Worm (Caenorhabditis elegans) whole organism, mixed stage, embryonic: ENCODE measurements around the gene srd-26.

Source experiments
- M03D4.4 ChIP-seq: sonication (generic microtip); optimal IDR thresholded peaks from 2 replicates; lab custom pipeline; 2017; ENCODE audit warnings: mild to moderate bottlenecking, missing genetic modification characterization, missing compliant biosample characterization
- ceh-39 ChIP-seq: fragments of 150-350 bp; optimal IDR thresholded peaks from 2 replicates; lab custom pipeline; 2014; ENCODE audit warnings: missing biosample characterization, missing genetic modification characterization
- ceh-43 ChIP-seq: fragments of 200-800 bp; sonication (Bioruptor generic); optimal IDR thresholded peaks from 2 replicates; lab custom pipeline; 2018; ENCODE audit warnings: mild to moderate bottlenecking, missing genetic modification characterization, moderate library complexity, missing compliant biosample characterization
- ces-1 ChIP-seq: fragments of 150-350 bp; optimal IDR thresholded peaks from 2 replicates; lab custom pipeline; 2014; ENCODE audit warnings: missing biosample characterization, missing genetic modification reagents, missing genetic modification characterization
- cnd-1 ChIP-seq: fragments of 200-800 bp; sonication (Bioruptor generic); optimal IDR thresholded peaks from 2 replicates; lab custom pipeline; 2018; ENCODE audit warnings: mild to moderate bottlenecking, missing genetic modification characterization, missing compliant biosample characterization
- drap-1 ChIP-seq: fragments of 200-800 bp; sonication (Bioruptor generic); optimal IDR thresholded peaks from 3 replicates; lab custom pipeline; 2018; ENCODE audit warnings: mild to moderate bottlenecking, missing genetic modification characterization, missing compliant biosample characterization
- elt-1 ChIP-seq: sonication (generic microtip); optimal IDR thresholded peaks from 2 replicates; lab custom pipeline; 2017; ENCODE audit warnings: missing genetic modification characterization, mild to moderate bottlenecking, missing compliant biosample characterization, antibody characterized with exemption, moderate library complexity, borderline replicate concordance; ENCODE audit not compliant: insufficient read depth
- elt-3 ChIP-seq: fragments of 150-350 bp; optimal IDR thresholded peaks from 2 replicates; lab custom pipeline; 2014; ENCODE audit warnings: missing biosample characterization, missing genetic modification characterization
- flh-1 ChIP-seq: fragments of 200-800 bp; sonication (Bioruptor generic); optimal IDR thresholded peaks from 2 replicates; lab custom pipeline; 2018; ENCODE audit warnings: mild to moderate bottlenecking, missing genetic modification characterization, moderate library complexity, missing compliant biosample characterization
- hlh-1 ChIP-seq: fragments of 150-350 bp; optimal IDR thresholded peaks from 2 replicates; lab custom pipeline; 2014; ENCODE audit warnings: missing biosample characterization, missing genetic modification reagents, missing genetic modification characterization
- lin-13 ChIP-seq: fragments of 150-350 bp; optimal IDR thresholded peaks from 2 replicates; lab custom pipeline; 2014; ENCODE audit warnings: missing biosample characterization, missing genetic modification characterization
- mab-5 ChIP-seq: fragments of 150-350 bp; optimal IDR thresholded peaks from 2 replicates; lab custom pipeline; 2014; ENCODE audit warnings: missing biosample characterization, missing genetic modification characterization
- pha-4 ChIP-seq: fragments of 150-350 bp; optimal IDR thresholded peaks from 2 replicates; lab custom pipeline; 2018; ENCODE audit warnings: missing biosample characterization, missing genetic modification reagents, missing genetic modification characterization
- sem-2 ChIP-seq: fragments of 200-800 bp; sonication (Bioruptor generic); optimal IDR thresholded peaks from 2 replicates; lab custom pipeline; 2018; ENCODE audit warnings: mild to moderate bottlenecking, missing genetic modification characterization, missing compliant biosample characterization
- sptf-1 ChIP-seq: sonication (generic microtip); optimal IDR thresholded peaks from 2 replicates; lab custom pipeline; 2017; ENCODE audit warnings: mild to moderate bottlenecking, missing genetic modification characterization, moderate library complexity, missing compliant biosample characterization
- unc-120 ChIP-seq: sonication (generic microtip); optimal IDR thresholded peaks from 2 replicates; lab custom pipeline; 2017; ENCODE audit warnings: missing genetic modification characterization, missing compliant biosample characterization; ENCODE audit not compliant: poor library complexity, severe bottlenecking
- unc-39 ChIP-seq: fragments of 150-350 bp; optimal IDR thresholded peaks from 2 replicates; lab custom pipeline; 2014; ENCODE audit warnings: missing biosample characterization, missing genetic modification characterization
- unc-62 ChIP-seq: fragments of 150-350 bp; optimal IDR thresholded peaks from 2 replicates; lab custom pipeline; 2014; ENCODE audit warnings: missing biosample characterization, missing genetic modification reagents, missing genetic modification characterization

The srd-26 gene

DNA sequence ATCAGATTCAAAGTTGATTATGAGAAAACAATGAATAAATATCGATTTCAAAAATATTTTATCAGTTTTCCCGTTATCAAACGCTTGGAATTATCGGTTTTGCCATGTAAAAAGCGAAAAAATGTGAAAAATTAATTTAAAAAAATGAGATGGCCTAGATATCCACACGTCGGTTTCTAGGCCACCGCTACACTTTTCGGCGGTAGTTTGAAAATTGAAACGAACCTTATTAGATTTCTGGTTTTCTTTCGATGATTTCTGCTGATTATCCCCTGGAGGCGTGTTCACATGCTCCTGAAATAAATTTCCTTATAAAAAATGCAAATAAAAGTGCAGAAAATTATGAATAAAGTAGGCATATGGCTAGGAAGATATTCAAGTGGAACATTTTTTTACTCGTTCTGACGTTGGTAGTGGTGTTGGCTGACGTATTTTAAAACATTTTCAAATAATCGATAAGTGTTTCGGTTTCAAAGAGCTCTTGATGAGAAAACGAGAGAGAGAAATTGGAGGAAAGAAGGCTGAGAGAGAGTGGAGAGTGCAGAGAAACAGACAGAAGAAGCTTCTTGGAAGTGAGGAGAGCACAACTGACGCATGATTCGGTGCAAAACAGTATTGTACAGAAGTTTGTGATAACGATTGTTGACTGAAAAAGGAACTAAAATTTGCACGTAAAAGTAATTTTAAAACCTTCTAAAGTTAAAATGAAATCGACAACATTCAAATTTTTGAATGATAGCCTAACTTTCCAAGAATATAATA, 29.6 kb downstream of the srd-26 start:
- TF ChIP-seq elt-3 (tag; lab: Kevin White, UChicago) = no peak
- peak; percentile 16 for TF ChIP-seq ces-1 (GFP tag; lab: Kevin White, UChicago)
- TF ChIP-seq ceh-39 (tag; lab: Kevin White, UChicago) = no peak
- no peak for TF ChIP-seq elt-1 (tag; lab: Kevin White, UChicago)
- peak; percentile 20 for TF ChIP-seq hlh-1

- TF ChIP-seq sptf-1 (tag; lab: Kevin White, UChicago) (peak; percentile 20), ces-1 (GFP tag; lab: Kevin White, UChicago) (peak; percentile 93), unc-120 (no peak)
- TF ChIP-seq, all 35 proteins: peak for 2
These were observed 32.6 kb downstream of the srd-26 start for ce11 chrV:14130226-14130625.

- TF ChIP-seq cnd-1 (tag; lab: Kevin White, UChicago) (no peak), sptf-1 (tag; lab: Kevin White, UChicago) (peak; percentile 25), unc-62 (GFP tag; lab: Kevin White, UChicago) (no peak), flh-1 (GFP tag; lab: Kevin White, UChicago) (no peak), ces-1 (GFP tag; lab: Kevin White, UChicago) (no peak)
These were observed 34.0 kb downstream of the srd-26 start for ce11 chrV:14128858-14129257.

ce11 chrV:14127834-14128233, 35.0 kb downstream of the srd-26 start:
- TF ChIP-seq M03D4.4 (tag; lab: Kevin White, UChicago) (no peak), ces-1 (GFP tag; lab: Kevin White, UChicago) (peak; percentile 80)

ce11 chrV:14126341-14126924, 36.4 kb downstream of the srd-26 start:
- TF ChIP-seq lin-13 (no peak), drap-1 (GFP tag; lab: Kevin White, UChicago) (no peak), elt-3 (tag; lab: Kevin White, UChicago) (no peak), sem-2 (GFP tag; lab: Kevin White, UChicago) (no peak), ces-1 (GFP tag; lab: Kevin White, UChicago) (peak; percentile 58), ceh-39 (tag; lab: Kevin White, UChicago) (no peak)

- no peak for TF ChIP-seq ceh-43 (GFP tag; lab: Kevin White, UChicago)
- TF ChIP-seq mab-5 (tag; lab: Kevin White, UChicago) = no peak
- no peak for TF ChIP-seq sptf-1 (tag; lab: Kevin White, UChicago)
- TF ChIP-seq pha-4 (tag; lab: Kevin White, UChicago) = no peak
- no peak for TF ChIP-seq unc-39 (tag; lab: Kevin White, UChicago)
- TF ChIP-seq cnd-1 (tag; lab: Kevin White, UChicago) = no peak
These were observed 39.6 kb downstream of the srd-26 start for ce11 chrV:14123176-14123575.

- no peak for TF ChIP-seq cnd-1 (tag; lab: Kevin White, UChicago)
- TF ChIP-seq, all 35 proteins: peak for 0
These were observed 42.1 kb downstream of the srd-26 start for ce11 chrV:14120674-14121073.
